Worm (Caenorhabditis elegans) whole organism, early embryonic: ENCODE measurements around the gene F52E1.5.

ENCODE experiments used
- F13C5.2 ChIP-seq: sonication (generic microtip); optimal IDR thresholded peaks from 2 replicates; lab custom pipeline; 2017; ENCODE audit warnings: mild to moderate bottlenecking, missing genetic modification characterization, inconsistent platforms, missing compliant biosample characterization
- ets-7 ChIP-seq: sonication (generic microtip); optimal IDR thresholded peaks from 2 replicates; lab custom pipeline; 2016; ENCODE audit warnings: missing genotype, missing genetic modification characterization, missing compliant biosample characterization
- flt-1 ChIP-seq: fragments of 200-800 bp; sonication (Bioruptor generic); IDR thresholded peaks from 2 replicates; pipeline ENCODE4 v1.3.6; 2022; ENCODE audit warnings: missing genetic modification characterization, missing compliant biosample characterization
- hnd-1 ChIP-seq: sonication (generic microtip); optimal IDR thresholded peaks from 2 replicates; lab custom pipeline; 2016; ENCODE audit warnings: missing genetic modification characterization, missing compliant biosample characterization

DNA sequence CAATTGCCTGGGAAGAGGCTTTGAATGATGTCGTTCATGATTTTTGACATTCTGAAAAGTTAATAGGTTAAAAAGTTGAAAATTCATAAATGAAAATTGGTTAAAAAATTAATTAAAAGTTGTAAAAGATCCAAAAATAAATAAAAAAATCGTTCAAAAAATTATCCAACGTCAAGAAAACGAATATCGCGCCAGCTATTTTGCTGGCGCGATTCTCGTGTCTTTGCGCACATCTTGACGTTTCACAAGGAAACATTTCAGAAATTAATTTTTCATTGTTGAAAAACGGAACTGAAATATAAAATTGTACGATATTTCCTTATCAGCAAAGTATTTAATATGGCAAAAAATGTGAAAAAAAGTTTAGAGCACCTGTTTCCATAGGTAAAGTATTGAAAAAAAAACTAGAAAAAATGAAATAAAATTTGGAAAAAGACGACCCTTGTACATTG lies 20.2 kb upstream of the F52E1.5 start, which contains the start of gene mpdu-1:
- no peak for TF ChIP-seq ets-7
- no peak for TF ChIP-seq flt-1 (GFP tag; lab: Robert Waterston, UW)
- no peak for TF ChIP-seq hnd-1 (tag; lab: Kevin White, UChicago)
- no peak for TF ChIP-seq F13C5.2 (tag; lab: Kevin White, UChicago)
